Worm (Caenorhabditis elegans) whole organism, young adult: Measurements from ENCODE around the gene hrde-2.

ENCODE experiments used
- B0261.1 ChIP-seq: sonication (generic microtip); optimal IDR thresholded peaks from 2 replicates; lab custom pipeline; 2016; ENCODE audit warnings: mild to moderate bottlenecking, missing genetic modification characterization, moderate library complexity, missing compliant biosample characterization
- F10E7.11 ChIP-seq: sonication (generic microtip); optimal IDR thresholded peaks from 2 replicates; lab custom pipeline; 2017; ENCODE audit warnings: mild to moderate bottlenecking, missing genetic modification characterization, moderate library complexity, missing compliant biosample characterization
- F33H1.4 ChIP-seq: fragments of 200-800 bp; sonication (Bioruptor generic); IDR thresholded peaks from 2 replicates; pipeline ENCODE4 v1.3.6; 2022; ENCODE audit warnings: missing genetic modification reagents, missing genetic modification characterization, missing compliant biosample characterization
- F52B5.7 ChIP-seq: sonication (generic microtip); optimal IDR thresholded peaks from 2 replicates; lab custom pipeline; 2016; ENCODE audit warnings: mild to moderate bottlenecking, missing genetic modification characterization, missing compliant biosample characterization
- F55B11.4 ChIP-seq: sonication (generic microtip); optimal IDR thresholded peaks from 2 replicates; lab custom pipeline; 2016; ENCODE audit warnings: missing compliant biosample characterization, missing genetic modification characterization, borderline replicate concordance; ENCODE audit not compliant: insufficient read depth
- K11D2.4 ChIP-seq: fragments of 200-800 bp; sonication (Bioruptor generic); IDR thresholded peaks from 2 replicates; pipeline ENCODE4 v1.3.6; 2022; ENCODE audit warnings: missing genetic modification reagents, missing genetic modification characterization, missing compliant biosample characterization
- K12H6.12 ChIP-seq: fragments of 200-800 bp; sonication (Bioruptor generic); optimal IDR thresholded peaks from 2 replicates; lab custom pipeline; 2018; ENCODE audit warnings: mild to moderate bottlenecking, missing genetic modification characterization, missing compliant biosample characterization
- T26A5.8 ChIP-seq: sonication (generic microtip); optimal IDR thresholded peaks from 2 replicates; lab custom pipeline; 2016; ENCODE audit warnings: missing genetic modification characterization, missing compliant biosample characterization
- Y53F4B.3 ChIP-seq: fragments of 200-800 bp; sonication (Bioruptor generic); IDR thresholded peaks from 2 replicates; pipeline ENCODE4 v1.3.6; 2022; ENCODE audit warnings: missing genetic modification reagents, missing genetic modification characterization, missing compliant biosample characterization
- Y53G8AR.9 ChIP-seq: fragments of 200-800 bp; sonication (Bioruptor generic); conservative IDR thresholded peaks from 2 replicates; pipeline ENCODE4 v1.3.6; 2022; ENCODE audit warnings: missing genetic modification reagents, missing genetic modification characterization, missing compliant biosample characterization
- Y67H2A.10 ChIP-seq: fragments of 200-800 bp; sonication (Bioruptor generic); conservative IDR thresholded peaks from 2 replicates; pipeline ENCODE4 v1.3.6; 2022; ENCODE audit warnings: missing genetic modification reagents, missing genetic modification characterization, missing compliant biosample characterization
- atf-7 ChIP-seq: sonication (generic microtip); optimal IDR thresholded peaks from 2 replicates; lab custom pipeline; 2017; ENCODE audit warnings: mild to moderate bottlenecking, missing genetic modification characterization, missing compliant biosample characterization
- attf-5 ChIP-seq: fragments of 200-800 bp; sonication (Bioruptor generic); optimal IDR thresholded peaks from 2 replicates; lab custom pipeline; 2018; ENCODE audit warnings: mild to moderate bottlenecking, missing genetic modification characterization, missing compliant biosample characterization
- ccch-3 ChIP-seq: fragments of 200-800 bp; sonication (Bioruptor generic); optimal IDR thresholded peaks from 2 replicates; lab custom pipeline; 2018; ENCODE audit warnings: mild to moderate bottlenecking, missing genetic modification characterization, missing compliant biosample characterization
- ceh-27 ChIP-seq: fragments of 200-800 bp; sonication (Bioruptor generic); optimal IDR thresholded peaks from 2 replicates; lab custom pipeline; 2018; ENCODE audit warnings: mild to moderate bottlenecking, missing genetic modification characterization, moderate library complexity, missing compliant biosample characterization
- ceh-40 ChIP-seq: fragments of 200-800 bp; sonication (Bioruptor generic); IDR thresholded peaks from 2 replicates; pipeline ENCODE4 v1.3.6; 2022; ENCODE audit warnings: missing genetic modification characterization, missing compliant biosample characterization
- die-1 ChIP-seq: sonication (generic microtip); optimal IDR thresholded peaks from 2 replicates; lab custom pipeline; 2016; ENCODE audit warnings: missing genotype, mild to moderate bottlenecking, missing genetic modification characterization, missing compliant biosample characterization
- egl-44 ChIP-seq: fragments of 200-800 bp; sonication (Bioruptor generic); IDR thresholded peaks from 2 replicates; pipeline ENCODE4 v1.3.6; 2022; ENCODE audit warnings: missing genetic modification reagents, missing genetic modification characterization, missing compliant biosample characterization
- ekl-4 ChIP-seq: fragments of 200-800 bp; sonication (Bioruptor generic); IDR thresholded peaks from 2 replicates; pipeline ENCODE4 v1.3.6; 2022; ENCODE audit warnings: missing genetic modification reagents, missing genetic modification characterization, missing compliant biosample characterization
- gei-17 ChIP-seq: fragments of 200-800 bp; sonication (Bioruptor generic); optimal IDR thresholded peaks from 2 replicates; lab custom pipeline; 2018; ENCODE audit warnings: mild to moderate bottlenecking, missing genetic modification characterization, missing compliant biosample characterization
- hlh-26 ChIP-seq: fragments of 200-800 bp; sonication (Bioruptor generic); conservative IDR thresholded peaks from 2 replicates; pipeline ENCODE4 v1.3.6; 2022; ENCODE audit warnings: missing genetic modification reagents, missing genetic modification characterization, missing compliant biosample characterization
- hmg-1.2 ChIP-seq: fragments of 200-800 bp; sonication (Bioruptor generic); IDR thresholded peaks from 2 replicates; pipeline ENCODE4 v1.3.6; 2022; ENCODE audit warnings: missing genetic modification reagents, missing genetic modification characterization, missing compliant biosample characterization
- hmg-20 ChIP-seq: fragments of 200-800 bp; sonication (Bioruptor generic); IDR thresholded peaks from 2 replicates; pipeline ENCODE4 v1.3.6; 2022; ENCODE audit warnings: missing genetic modification reagents, missing genetic modification characterization, missing compliant biosample characterization
- lin-40 ChIP-seq: sonication (generic microtip); optimal IDR thresholded peaks from 2 replicates; lab custom pipeline; 2016; ENCODE audit warnings: missing genetic modification characterization, mild to moderate bottlenecking, missing compliant biosample characterization, missing genotype, missing genetic modification reagents
- lsl-1 ChIP-seq: fragments of 200-800 bp; sonication (Bioruptor generic); optimal IDR thresholded peaks from 2 replicates; lab custom pipeline; 2018; ENCODE audit warnings: mild to moderate bottlenecking, missing genetic modification characterization, moderate library complexity, missing compliant biosample characterization
- madf-8 ChIP-seq: fragments of 200-800 bp; sonication (Bioruptor generic); conservative IDR thresholded peaks from 2 replicates; pipeline ENCODE4 v1.3.6; 2022; ENCODE audit warnings: missing genetic modification reagents, missing genetic modification characterization, missing compliant biosample characterization
- mcd-1 ChIP-seq: fragments of 200-800 bp; sonication (Bioruptor generic); IDR thresholded peaks from 2 replicates; pipeline ENCODE4 v1.3.6; 2022; ENCODE audit warnings: missing genetic modification reagents, missing genetic modification characterization, missing compliant biosample characterization
- mel-28 ChIP-seq: sonication (generic microtip); optimal IDR thresholded peaks from 2 replicates; lab custom pipeline; 2016; ENCODE audit warnings: borderline replicate concordance, mild to moderate bottlenecking, missing genetic modification characterization, missing compliant biosample characterization
- mxl-1 ChIP-seq: sonication (generic microtip); optimal IDR thresholded peaks from 2 replicates; lab custom pipeline; 2016; ENCODE audit warnings: missing genetic modification characterization, missing compliant biosample characterization
- nfya-1 ChIP-seq: sonication (generic microtip); optimal IDR thresholded peaks from 2 replicates; lab custom pipeline; 2017; ENCODE audit warnings: antibody characterized with exemption, missing compliant biosample characterization, missing genetic modification characterization, borderline replicate concordance; ENCODE audit not compliant: insufficient read depth
- nhr-90 ChIP-seq: sonication (generic microtip); optimal IDR thresholded peaks from 2 replicates; lab custom pipeline; 2016; ENCODE audit warnings: missing genotype, mild to moderate bottlenecking, missing genetic modification characterization, missing compliant biosample characterization
- pbrm-1 ChIP-seq: fragments of 200-800 bp; sonication (Bioruptor generic); IDR thresholded peaks from 2 replicates; pipeline ENCODE4 v1.3.6; 2022; ENCODE audit warnings: missing genetic modification reagents, missing genetic modification characterization, missing compliant biosample characterization
- rcor-1 ChIP-seq: fragments of 200-800 bp; sonication (Bioruptor generic); IDR thresholded peaks from 2 replicates; pipeline ENCODE4 v1.3.6; 2022; ENCODE audit warnings: missing genetic modification reagents, missing genetic modification characterization, missing compliant biosample characterization
- snpc-1.1 ChIP-seq: sonication (generic microtip); optimal IDR thresholded peaks from 2 replicates; lab custom pipeline; 2017; ENCODE audit warnings: missing genetic modification characterization, mild to moderate bottlenecking, missing compliant biosample characterization, antibody characterized with exemption, moderate library complexity, missing genotype, missing genetic modification reagents; ENCODE audit not compliant: insufficient read depth
- snpc-3.4 ChIP-seq: sonication (generic microtip); optimal IDR thresholded peaks from 2 replicates; lab custom pipeline; 2017; ENCODE audit warnings: missing genetic modification characterization, mild to moderate bottlenecking, missing compliant biosample characterization, antibody characterized with exemption, moderate library complexity, missing genotype, missing genetic modification reagents
- snpc-4 ChIP-seq, 5 experiments: fragments of 150-350 bp in 1 of 5; sonication (generic microtip) in 4 of 5; optimal IDR thresholded peaks; 2 replicates each; lab custom pipeline; 2014 to 2018; ENCODE audit warnings: missing genetic modification characterization in 5 of 5, missing biosample characterization in 3 of 5, antibody characterized with exemption in 2 of 5, mild to moderate bottlenecking in 2 of 5, missing compliant biosample characterization in 2 of 5, missing genotype in 2 of 5, moderate library complexity in 2 of 5, missing genetic modification reagents in 1 of 5
- somi-1 ChIP-seq: fragments of 200-800 bp; sonication (Bioruptor generic); optimal IDR thresholded peaks from 2 replicates; lab custom pipeline; 2018; ENCODE audit warnings: mild to moderate bottlenecking, missing genetic modification characterization, missing compliant biosample characterization
- tbp1 ChIP-seq: fragments of 200-800 bp; sonication (Bioruptor generic); optimal IDR thresholded peaks from 2 replicates; lab custom pipeline; 2018; ENCODE audit warnings: mild to moderate bottlenecking, missing genetic modification characterization, missing compliant biosample characterization
- tbx-9 ChIP-seq: sonication (generic microtip); optimal IDR thresholded peaks from 2 replicates; lab custom pipeline; 2016; ENCODE audit warnings: borderline replicate concordance, missing genetic modification characterization, inconsistent platforms, missing compliant biosample characterization
- tlf-1 ChIP-seq: fragments of 200-800 bp; sonication (Bioruptor generic); optimal IDR thresholded peaks from 2 replicates; lab custom pipeline; 2018; ENCODE audit warnings: mild to moderate bottlenecking, missing genetic modification characterization, missing compliant biosample characterization
- xnd-1 ChIP-seq: sonication (generic microtip); optimal IDR thresholded peaks from 2 replicates; lab custom pipeline; 2016; ENCODE audit warnings: missing genotype, missing genetic modification reagents, missing genetic modification characterization, missing compliant biosample characterization
- zfh-2 ChIP-seq: fragments of 200-800 bp; sonication (Bioruptor generic); conservative IDR thresholded peaks from 2 replicates; pipeline ENCODE4 v1.3.6; 2022; ENCODE audit warnings: missing genetic modification reagents, missing genetic modification characterization, missing compliant biosample characterization
- ztf-18 ChIP-seq: sonication (generic microtip); optimal IDR thresholded peaks from 2 replicates; lab custom pipeline; 2016; ENCODE audit warnings: missing genotype, mild to moderate bottlenecking, missing genetic modification characterization, missing compliant biosample characterization
- ztf-22 ChIP-seq: fragments of 200-800 bp; sonication (Bioruptor generic); optimal IDR thresholded peaks from 2 replicates; lab custom pipeline; 2018; ENCODE audit warnings: mild to moderate bottlenecking, missing genetic modification characterization, moderate library complexity, missing compliant biosample characterization
- ztf-25 ChIP-seq: fragments of 200-800 bp; sonication (Bioruptor generic); IDR thresholded peaks from 2 replicates; pipeline ENCODE4 v1.3.6; 2022; ENCODE audit warnings: missing genetic modification reagents, missing genetic modification characterization, missing compliant biosample characterization
- ztf-3 ChIP-seq: fragments of 200-800 bp; sonication (Bioruptor generic); optimal IDR thresholded peaks from 2 replicates; lab custom pipeline; 2018; ENCODE audit warnings: mild to moderate bottlenecking, missing genetic modification characterization, missing compliant biosample characterization
- ztf-6 ChIP-seq: fragments of 200-800 bp; sonication (Bioruptor generic); IDR thresholded peaks from 2 replicates; pipeline ENCODE4 v1.3.6; 2022; ENCODE audit warnings: missing genetic modification reagents, missing genetic modification characterization, missing compliant biosample characterization

hrde-2 gene

ce11 chrV:14991489-14991888 lies 13.4 kb upstream of the hrde-2 start (continued):
- peak; percentile 23; the same call in 1 of the 2 replicates for TF ChIP-seq madf-8 (GFP tag; lab: Robert Waterston, UW)
- TF ChIP-seq rcor-1 (GFP tag; lab: Robert Waterston, UW) = peak; percentile 69
- no peak for TF ChIP-seq ztf-6 (GFP tag; lab: Robert Waterston, UW)
- no peak for TF ChIP-seq F55B11.4 (tag; lab: Kevin White, UChicago)
- peak; percentile 44; the same call in 1 of the 2 replicates for TF ChIP-seq egl-44
- TF ChIP-seq snpc-3.4 = peak; percentile 74
- TF ChIP-seq ztf-22 (GFP tag; lab: Kevin White, UChicago) = no peak
- TF ChIP-seq ceh-27 (GFP tag; lab: Kevin White, UChicago) = no peak
- TF ChIP-seq nfya-1 (tag; lab: Kevin White, UChicago) = no peak
- peak; percentile 12; the same call in 1 of the 2 replicates for TF ChIP-seq hmg-1.2 (GFP tag; lab: Robert Waterston, UW)
- no peak for TF ChIP-seq tbx-9 (tag; lab: Kevin White, UChicago)
- no peak for TF ChIP-seq K12H6.12 (tag; lab: Kevin White, UChicago)
- TF ChIP-seq pbrm-1 (GFP tag; lab: Robert Waterston, UW) = 0 out of 2 replicates have a peak, but pooled peaks have one; percentile 13
- TF ChIP-seq tlf-1 = no peak
- TF ChIP-seq hmg-20 (GFP tag; lab: Robert Waterston, UW) = no peak
- TF ChIP-seq ztf-18 = no peak
- TF ChIP-seq Y67H2A.10 (GFP tag; lab: Robert Waterston, UW) = no peak
- TF ChIP-seq ekl-4 (GFP tag; lab: Robert Waterston, UW) = peak; percentile 72
- TF ChIP-seq xnd-1 = peak; percentile 21
- TF ChIP-seq snpc-4 (GFP tag; optimal IDR thresholded peaks at IDR 0.05; lab: Kevin White, UChicago) = no peak
- no peak for TF ChIP-seq snpc-4 (tag; optimal IDR thresholded peaks at IDR 0.05; lab: Kevin White, UChicago)
- TF ChIP-seq ceh-40 (GFP tag; lab: Robert Waterston, UW) = 0 out of 2 replicates have a peak, but pooled peaks have one; percentile 41
- no peak for TF ChIP-seq Y53F4B.3 (GFP tag; lab: Robert Waterston, UW)
- no peak for TF ChIP-seq hlh-26 (GFP tag; lab: Robert Waterston, UW)
- TF ChIP-seq ccch-3 (GFP tag; lab: Kevin White, UChicago) = no peak
- no peak for TF ChIP-seq F10E7.11 (tag; lab: Kevin White, UChicago)
- TF ChIP-seq T26A5.8 (tag; lab: Kevin White, UChicago) = no peak
- TF ChIP-seq gei-17 (GFP tag; lab: Kevin White, UChicago) = no peak
- TF ChIP-seq mel-28 = no peak
- TF ChIP-seq F33H1.4 (GFP tag; lab: Robert Waterston, UW) = 0 out of 2 replicates have a peak, but pooled peaks have one; percentile 23
- no peak for TF ChIP-seq lin-40 (tag; lab: Kevin White, UChicago)
- TF ChIP-seq B0261.1 (tag; lab: Kevin White, UChicago) = no peak
- peak; percentile 83; the same call in 1 of the 2 replicates for TF ChIP-seq Y53G8AR.9
- TF ChIP-seq mxl-1 (tag; lab: Kevin White, UChicago) = no peak
- TF ChIP-seq snpc-1.1 = peak; percentile 14
- TF ChIP-seq mcd-1 = no peak
- no peak for TF ChIP-seq ztf-25 (GFP tag; lab: Robert Waterston, UW)
- peak; percentile 46 for TF ChIP-seq lsl-1 (GFP tag; lab: Kevin White, UChicago)
- TF ChIP-seq nhr-90 (tag; lab: Kevin White, UChicago) = no peak
- no peak for TF ChIP-seq F52B5.7
- TF ChIP-seq somi-1 (GFP tag; lab: Kevin White, UChicago) = no peak
- peak; percentile 28 for TF ChIP-seq attf-5
- no peak for TF ChIP-seq K11D2.4
- no peak for TF ChIP-seq zfh-2 (GFP tag; lab: Robert Waterston, UW)
- no peak for TF ChIP-seq ztf-3 (GFP tag; lab: Kevin White, UChicago)
- peak; percentile 42 for TF ChIP-seq tbp1
- TF ChIP-seq die-1 = peak; percentile 50
- TF ChIP-seq atf-7 (tag; lab: Kevin White, UChicago) = no peak
